Fruit fly (Drosophila melanogaster): ENCODE results near the gene RhoGEF3.
A peak's percentile ranks its signal among the peaks of the same experiment; 100 is the strongest.

RhoGEF3 gene

DNA sequence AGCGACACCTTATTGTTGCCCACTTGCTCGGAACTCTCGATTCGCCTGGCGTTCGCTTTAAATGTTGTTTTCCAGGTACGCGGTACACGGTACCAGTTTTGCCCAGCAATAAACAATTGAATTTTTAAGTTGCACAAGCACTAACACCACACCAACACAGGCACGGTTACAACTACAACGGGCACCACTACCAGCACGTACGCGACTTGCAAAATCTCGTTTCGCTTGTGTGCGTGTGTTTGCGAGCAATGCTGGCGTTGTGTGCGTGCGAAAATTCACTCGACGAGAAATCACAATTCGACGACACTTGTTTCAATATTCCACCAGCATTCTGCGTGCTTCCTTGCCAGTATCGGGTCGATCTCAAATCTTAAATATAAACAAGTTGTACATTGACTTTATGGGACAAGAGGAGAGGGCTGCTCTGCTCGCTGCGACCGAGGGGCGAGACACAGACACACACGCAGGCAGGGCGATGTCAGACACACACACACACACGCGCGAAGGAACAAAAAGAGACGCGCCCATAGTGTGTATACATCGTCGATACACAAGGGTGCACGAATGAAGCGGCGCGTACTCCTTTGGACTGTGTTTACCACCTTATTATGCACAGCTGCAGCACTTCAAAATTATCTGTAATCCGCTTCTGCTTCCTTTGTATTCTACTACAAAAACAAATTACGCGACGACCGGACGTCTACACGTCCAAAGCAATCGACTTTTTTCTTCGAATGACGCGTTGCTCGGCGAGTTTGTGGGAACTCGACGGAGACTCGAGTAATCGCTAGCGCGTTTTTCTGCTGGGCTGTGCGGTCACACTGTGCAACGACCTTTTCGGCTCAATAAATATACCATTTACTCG is 42.1 kb downstream of the RhoGEF3 start, which contains the start of gene fwd (continued):
- TF ChIP-seq seq (GFP tag; IDR thresholded peaks at IDR 0.05) (no peak; the same call in 1 of the 2 replicates), Hand (GFP tag; optimal IDR thresholded peaks at IDR 0.05) (peak; percentile 30), CG12236 (GFP tag; optimal IDR thresholded peaks at IDR 0.05) (no peak), sima (GFP tag; optimal IDR thresholded peaks at IDR 0.05) (no peak), cg (GFP tag; optimal IDR thresholded peaks at IDR 0.05) (peak; percentile 98), CG6683 (GFP tag; optimal IDR thresholded peaks at IDR 0.05) (peak; percentile 20), Gug (GFP tag; IDR thresholded peaks at IDR 0.05) (no peak), Fer2 (tag; optimal IDR thresholded peaks at IDR 0.05) (no peak), prd (optimal IDR thresholded peaks at IDR 0.05) (no peak), prd (GFP tag; IDR thresholded peaks at IDR 0.05) (0 out of 3 replicates have a peak, but pooled peaks have one; percentile 21), lab (GFP tag; optimal IDR thresholded peaks at IDR 0.05) (no peak), Scr (GFP tag; IDR thresholded peaks at IDR 0.05; ENCODE audit: partially characterized antibody) (no peak; the same call in none of the 2 replicates), amos (GFP tag; IDR thresholded peaks at IDR 0.05; ENCODE audit: partially characterized antibody) (peak; percentile 58), tll (GFP tag; optimal IDR thresholded peaks at IDR 0.05) (peak in 1 of 2 experiments; percentile 58), sens-2 (GFP tag; IDR thresholded peaks at IDR 0.05) (no peak), dimm (GFP tag; IDR thresholded peaks at IDR 0.05) (no peak), ttk (GFP tag; IDR thresholded peaks at IDR 0.05) (peak; percentile 14; the same call in 1 of the 2 replicates), Ravus (GFP tag; IDR thresholded peaks at IDR 0.05) (no peak), caup (GFP tag; optimal IDR thresholded peaks at IDR 0.05; ENCODE audit: severe bottlenecking) (peak; percentile 59), ara (GFP tag; IDR thresholded peaks at IDR 0.05) (peak; percentile 36; the same call in 1 of the 2 replicates), oc (tag; optimal IDR thresholded peaks at IDR 0.05) (peak; percentile 69), CG16815 (GFP tag; optimal IDR thresholded peaks at IDR 0.05) (no peak), CG10274 (GFP tag; optimal IDR thresholded peaks at IDR 0.05) (no peak), D19A (tag; optimal IDR thresholded peaks at IDR 0.05) (peak; percentile 36), ro (GFP tag; IDR thresholded peaks at IDR 0.05) (no peak), CG6254 (GFP tag; optimal IDR thresholded peaks at IDR 0.05) (no peak), sna (GFP tag; IDR thresholded peaks at IDR 0.05; ENCODE audit: partially characterized antibody) (peak; percentile 24; the same call in 1 of the 2 replicates), scrt (GFP tag; optimal IDR thresholded peaks at IDR 0.05) (peak; percentile 63), crp (GFP tag; optimal IDR thresholded peaks at IDR 0.05) (peak in 1 of 2 experiments; percentile 29), Lpt (GFP tag; optimal IDR thresholded peaks at IDR 0.05) (no peak), Atf-2 (GFP tag; optimal IDR thresholded peaks at IDR 0.05) (no peak), B-H2 (GFP tag; optimal IDR thresholded peaks at IDR 0.05) (peak; percentile 39), bsh (GFP tag; optimal IDR thresholded peaks at IDR 0.05) (peak in 1 of 2 experiments; percentile 28), Awh (GFP tag; IDR thresholded peaks at IDR 0.05) (no peak; the same call in 1 of the 2 replicates), Bgb (GFP tag; IDR thresholded peaks at IDR 0.05; ENCODE audit: partially characterized antibody) (peak; percentile 41; the same call in 1 of the 2 replicates), Meics (GFP tag; optimal IDR thresholded peaks at IDR 0.05) (peak; percentile 14), CG1792 (GFP tag; optimal IDR thresholded peaks at IDR 0.05) (no peak), stwl (tag; optimal IDR thresholded peaks at IDR 0.05) (peak; percentile 67), CG16779 (GFP tag; IDR thresholded peaks at IDR 0.05) (no peak), CG11247 (GFP tag; IDR thresholded peaks at IDR 0.05) (no peak), Lim3 (GFP tag; IDR thresholded peaks at IDR 0.05) (no peak), Asciz (GFP tag; optimal IDR thresholded peaks at IDR 0.05) (no peak), CG14441 (GFP tag; IDR thresholded peaks at IDR 0.05) (peak; percentile 20; the same call in 1 of the 2 replicates), cas (GFP tag; IDR thresholded peaks at IDR 0.05) (no peak), dmrt11E (tag; optimal IDR thresholded peaks at IDR 0.05) (peak; percentile 10), CG30431 (GFP tag; optimal IDR thresholded peaks at IDR 0.05) (no peak), CG8924 (tag; optimal IDR thresholded peaks at IDR 0.05) (peak; percentile 76)

Measured in whole organism, embryonic.